Fruit fly (Drosophila melanogaster) Kc167 (cell line): ENCODE measurements around the gene CG34025.

ENCODE experiments used
- Sin3A ChIP-seq: fragments of >200 bp; optimal IDR thresholded peaks from 2 replicates; lab custom pipeline; 2018; ENCODE audit warnings: missing external identifiers
- insv ChIP-seq: fragments of >200 bp; optimal IDR thresholded peaks from 3 replicates; lab custom pipeline; 2018; ENCODE audit warnings: missing external identifiers

DNA sequence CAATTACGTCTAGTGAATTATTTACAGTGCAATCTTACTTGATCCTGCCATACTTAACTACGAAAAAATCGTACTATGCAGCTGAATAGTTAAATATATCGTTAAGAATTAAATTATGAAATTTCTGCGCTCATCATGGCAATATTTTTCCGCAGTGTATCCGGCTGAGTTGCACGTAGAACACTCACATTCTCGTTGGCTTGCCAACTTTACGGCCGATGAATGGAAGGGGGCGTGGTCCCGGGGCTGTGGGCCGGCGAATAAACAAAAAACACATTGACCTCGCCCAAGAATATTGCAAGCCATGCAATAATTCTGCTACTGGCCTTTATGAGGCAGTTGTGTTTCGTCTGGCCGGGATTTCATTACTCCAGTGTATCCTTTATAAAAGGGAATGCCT lies 26.9 kb upstream of the CG34025 start:
- TF ChIP-seq Sin3A (lab: Kevin White, UChicago) (no peak), insv (lab: Kevin White, UChicago) (no peak)
